Fruit fly (Drosophila melanogaster) whole organism, larva: ENCODE data around the gene CG14285.

Experiments used
- noc ChIP-seq: fragments of 200-800 bp; sonication (Bioruptor generic); optimal IDR thresholded peaks from 3 replicates; lab custom pipeline; 2019; ENCODE audit warnings: missing biosample characterization, mild to moderate bottlenecking, missing genetic modification characterization, moderate library complexity

The CG14285 gene

dm6 chr3R:18997388-18998287, 27.3 kb upstream of the CG14285 start:
- no peak for TF ChIP-seq noc

- TF ChIP-seq noc = no peak
These were observed 26.5 kb upstream of the CG14285 start for dm6 chr3R:18998370-18998769.

- TF ChIP-seq noc = no peak
These were observed 24.9 kb upstream of the CG14285 start for dm6 chr3R:18999906-19000451.

- TF ChIP-seq noc = no peak
These were observed 23.2 kb upstream of the CG14285 start for dm6 chr3R:19001701-19002100.

dm6 chr3R:19010923-19011322, 14.0 kb upstream of the CG14285 start:
- TF ChIP-seq noc = no peak

- no peak for TF ChIP-seq noc
These were observed 13.0 kb upstream of the CG14285 start for dm6 chr3R:19011885-19012284.

dm6 chr3R:19014027-19014426, 10.9 kb upstream of the CG14285 start:
- no peak for TF ChIP-seq noc

- TF ChIP-seq noc = no peak
These were observed 10.0 kb upstream of the CG14285 start for dm6 chr3R:19014742-19015422.

dm6 chr3R:19015423-19015810, 9.5 kb upstream of the CG14285 start:
- no peak for TF ChIP-seq noc

dm6 chr3R:19017318-19018043, 7.4 kb upstream of the CG14285 start:
- no peak for TF ChIP-seq noc

- TF ChIP-seq noc = no peak
These were observed 1.0 kb upstream of the CG14285 start, which contains the start of the genes CG6005 and CG14286 for dm6 chr3R:19023862-19024261. CG6005 (minus strand) TSS chr3R:19024030. CG14286 (plus strand) TSS chr3R:19024092.

- no peak for TF ChIP-seq noc
These were observed 2.3 kb downstream of the CG14285 start, which contains the start of gene NP15.6 for dm6 chr3R:19027165-19027564. NP15.6 (plus strand) TSS chr3R:19027368.

dm6 chr3R:19028758-19029157, 3.9 kb downstream of the CG14285 start, which contains the start of the genes GatA and P5cr:
GatA (minus strand) TSS chr3R:19028857.
P5cr (plus strand) TSS chr3R:19028931.
- TF ChIP-seq noc = peak; percentile 78

- TF ChIP-seq noc = peak; percentile 58
These were observed 6.3 kb downstream of the CG14285 start, which contains the start of the genes Prp18 and CG6013 for dm6 chr3R:19031210-19031609. Prp18 (minus strand) TSS chr3R:19031271. CG6013 (plus strand) TSS chr3R:19031503.

- TF ChIP-seq noc = no peak
These were observed 8.3 kb downstream of the CG14285 start, which contains the start of gene CG6026 for dm6 chr3R:19033238-19033637. CG6026 (plus strand) TSS chr3R:19033538.

dm6 chr3R:19036521-19037142, 11.7 kb downstream of the CG14285 start:
- TF ChIP-seq noc = no peak
